Fruit fly (Drosophila melanogaster) whole organism, embryonic: ENCODE measurements around the gene PEK.

Source experiments
- B-H1 ChIP-seq: fragments of 200-800 bp; sonication (Bioruptor generic); IDR thresholded peaks from 3 replicates; pipeline ENCODE4 v1.3.6; 2022; ENCODE audit warnings: missing biosample characterization, missing genetic modification characterization
- CG11247 ChIP-seq: fragments of 200-800 bp; sonication (Bioruptor generic); IDR thresholded peaks from 2 replicates; pipeline ENCODE4 v1.3.6; 2022; ENCODE audit warnings: missing biosample characterization, missing genetic modification characterization
- CG15696 ChIP-seq: fragments of 200-800 bp; sonication (Bioruptor generic); optimal IDR thresholded peaks from 2 replicates; lab custom pipeline; 2019; ENCODE audit warnings: missing biosample characterization, mild to moderate bottlenecking, missing genetic modification characterization, moderate library complexity
- CG17328 ChIP-seq: fragments of 200-800 bp; sonication (Bioruptor generic); IDR thresholded peaks from 2 replicates; pipeline ENCODE4 v1.3.6; 2022; ENCODE audit warnings: missing biosample characterization, missing genetic modification characterization
- CG17829 ChIP-seq: fragments of 200-800 bp; optimal IDR thresholded peaks from 2 replicates; lab custom pipeline; 2019; ENCODE audit warnings: missing biosample characterization, mild to moderate bottlenecking, missing genetic modification characterization, moderate library complexity
- CG3281 ChIP-seq: fragments of 200-800 bp; sonication (Bioruptor generic); optimal IDR thresholded peaks from 3 replicates; lab custom pipeline; 2017; ENCODE audit warnings: missing biosample characterization, mild to moderate bottlenecking, missing genetic modification characterization
- CG4404 ChIP-seq: fragments of 200-800 bp; sonication (Bioruptor generic); IDR thresholded peaks from 2 replicates; pipeline ENCODE4 v1.3.6; 2022; ENCODE audit warnings: missing biosample characterization, missing genetic modification characterization
- CG7372 ChIP-seq: fragments of 200-800 bp; sonication (Bioruptor generic); IDR thresholded peaks from 2 replicates; pipeline ENCODE4 v1.3.6; 2022; ENCODE audit warnings: missing biosample characterization, missing genetic modification characterization
- CG7786 ChIP-seq: fragments of 200-800 bp; sonication (Bioruptor generic); optimal IDR thresholded peaks from 2 replicates; lab custom pipeline; 2016; ENCODE audit warnings: missing biosample characterization, missing genetic modification characterization
- CG7987 ChIP-seq: fragments of 200-800 bp; sonication (Bioruptor generic); optimal IDR thresholded peaks from 2 replicates; lab custom pipeline; 2018; ENCODE audit warnings: missing biosample characterization, mild to moderate bottlenecking, missing genetic modification characterization, moderate library complexity
- Chrac-16 ChIP-seq: fragments of 200-800 bp; sonication (Bioruptor generic); optimal IDR thresholded peaks from 3 replicates; lab custom pipeline; 2016; ENCODE audit warnings: missing biosample characterization, missing genetic modification characterization
- CoRest ChIP-seq: fragments of 200-800 bp; sonication (Bioruptor generic); optimal IDR thresholded peaks from 3 replicates; lab custom pipeline; 2018; ENCODE audit warnings: missing biosample characterization, mild to moderate bottlenecking, missing genetic modification characterization, moderate library complexity
- D19B ChIP-seq: fragments of 200-800 bp; sonication (Bioruptor generic); optimal IDR thresholded peaks from 2 replicates; lab custom pipeline; 2017; ENCODE audit warnings: missing biosample characterization, mild to moderate bottlenecking, missing genetic modification characterization
- Drgx ChIP-seq: fragments of 200-800 bp; sonication (Bioruptor generic); IDR thresholded peaks from 2 replicates; pipeline ENCODE4 v1.3.6; 2022; ENCODE audit warnings: missing biosample characterization, missing genetic modification characterization
- E2f1 ChIP-seq: fragments of 200-800 bp; sonication (Bioruptor generic); IDR thresholded peaks from 2 replicates; pipeline ENCODE4 v1.3.6; 2022; ENCODE audit warnings: missing biosample characterization, missing genetic modification characterization
- Ets65A ChIP-seq: fragments of 200-800 bp; sonication (Bioruptor generic); peaks from one replicate; lab custom pipeline; 2016; ENCODE audit warnings: missing biosample characterization, missing genetic modification characterization
- Hr51 ChIP-seq, 2 experiments: fragments of 200-800 bp; sonication (Bioruptor generic); optimal IDR thresholded peaks; 2 replicates in 1 of 2; 3 replicates in 1 of 2; lab custom pipeline; 2016 to 2018; ENCODE audit warnings: missing biosample characterization in 2 of 2, missing genetic modification characterization in 2 of 2, mild to moderate bottlenecking in 1 of 2, moderate library complexity in 1 of 2
- Hr78 ChIP-seq, 2 experiments: fragments of 200-800 bp in 1 of 2; fragments of >200 bp in 1 of 2; sonication (Bioruptor generic) in 1 of 2; optimal IDR thresholded peaks; 2 replicates each; lab custom pipeline; 2017 to 2019; ENCODE audit warnings: missing biosample characterization in 2 of 2, missing genetic modification characterization in 2 of 2, mild to moderate bottlenecking in 1 of 2, moderate library complexity in 1 of 2
- MBD-R2 ChIP-seq: fragments of 200-800 bp; sonication (Bioruptor generic); IDR thresholded peaks from 2 replicates; pipeline ENCODE4 v1.3.6; 2022; ENCODE audit warnings: missing biosample characterization, missing genetic modification characterization
- MESR4 ChIP-seq: fragments of 200-800 bp; sonication (Bioruptor generic); optimal IDR thresholded peaks from 2 replicates; lab custom pipeline; 2018; ENCODE audit warnings: missing biosample characterization, mild to moderate bottlenecking, missing genetic modification characterization, moderate library complexity
- NFAT ChIP-seq: fragments of 200-800 bp; sonication (Bioruptor generic); IDR thresholded peaks from 2 replicates; pipeline ENCODE4 v1.3.6; 2022; ENCODE audit warnings: missing biosample characterization, missing genetic modification characterization
- Oaz ChIP-seq: fragments of 200-800 bp; sonication (Bioruptor generic); IDR thresholded peaks from 2 replicates; pipeline ENCODE4 v1.3.6; 2022; ENCODE audit warnings: missing biosample characterization, missing genetic modification characterization
- Sry-β ChIP-seq: fragments of 200-800 bp; sonication (Bioruptor generic); optimal IDR thresholded peaks from 2 replicates; lab custom pipeline; 2018; ENCODE audit warnings: missing biosample characterization, mild to moderate bottlenecking, missing genetic modification characterization, moderate library complexity
- Xbp1 ChIP-seq: fragments of 200-800 bp; sonication (Bioruptor generic); optimal IDR thresholded peaks from 3 replicates; lab custom pipeline; 2016; ENCODE audit warnings: missing biosample characterization, mild to moderate bottlenecking, missing genetic modification characterization
- cg ChIP-seq: fragments of 200-800 bp; sonication (Bioruptor generic); optimal IDR thresholded peaks from 3 replicates; lab custom pipeline; 2019; ENCODE audit warnings: missing biosample characterization, mild to moderate bottlenecking, missing genetic modification characterization, moderate library complexity
- cwo ChIP-seq: fragments of 200-800 bp; sonication (Bioruptor generic); optimal IDR thresholded peaks from 3 replicates; lab custom pipeline; 2017; ENCODE audit warnings: missing biosample characterization, missing genetic modification characterization, mild to moderate bottlenecking, moderate library complexity, missing genetic modification reagents
- dimm ChIP-seq: fragments of 200-800 bp; sonication (Bioruptor generic); IDR thresholded peaks from 2 replicates; pipeline ENCODE4 v1.3.6; 2022; ENCODE audit warnings: missing biosample characterization, missing genetic modification characterization
- dm ChIP-seq: fragments of 200-800 bp; sonication (Bioruptor generic); optimal IDR thresholded peaks from 3 replicates; lab custom pipeline; 2016; ENCODE audit warnings: missing biosample characterization, missing genetic modification characterization
- dpn ChIP-seq, 2 experiments: fragments of 200-800 bp; sonication (Bioruptor generic); optimal IDR thresholded peaks; 3 replicates each; lab custom pipeline; 2016; ENCODE audit warnings: missing biosample characterization in 2 of 2, missing genetic modification characterization in 2 of 2
- emc ChIP-seq: fragments of 200-800 bp; sonication (Bioruptor generic); optimal IDR thresholded peaks from 2 replicates; lab custom pipeline; 2016; ENCODE audit warnings: missing biosample characterization, missing genetic modification characterization
- exex ChIP-seq: fragments of 200-800 bp; sonication (Bioruptor generic); optimal IDR thresholded peaks from 4 replicates; lab custom pipeline; 2018; ENCODE audit warnings: missing biosample characterization, mild to moderate bottlenecking, missing genetic modification characterization, moderate library complexity
- fd102C ChIP-seq: fragments of 200-800 bp; sonication (Bioruptor generic); optimal IDR thresholded peaks from 2 replicates; lab custom pipeline; 2018; ENCODE audit warnings: missing biosample characterization, mild to moderate bottlenecking, missing genetic modification characterization, moderate library complexity
- gce ChIP-seq: fragments of 200-800 bp; sonication (Bioruptor generic); IDR thresholded peaks from 3 replicates; pipeline ENCODE4 v1.3.6; 2022; ENCODE audit warnings: missing biosample characterization, missing genetic modification characterization
- h ChIP-seq: fragments of >200 bp; optimal IDR thresholded peaks from 2 replicates; lab custom pipeline; 2017
- hth ChIP-seq: fragments of >200 bp; optimal IDR thresholded peaks from 2 replicates; lab custom pipeline; 2017; ENCODE audit warnings: inconsistent platforms
- kni ChIP-seq: fragments of 200-800 bp; sonication (Bioruptor generic); optimal IDR thresholded peaks from 3 replicates; lab custom pipeline; 2017; ENCODE audit warnings: mild to moderate bottlenecking, missing biosample characterization, missing genetic modification reagents, missing genetic modification characterization
- lilli ChIP-seq: fragments of 200-800 bp; sonication (Bioruptor generic); optimal IDR thresholded peaks from 3 replicates; lab custom pipeline; 2016; ENCODE audit warnings: missing biosample characterization, missing genetic modification characterization
- lmd ChIP-seq: fragments of 200-800 bp; sonication (Bioruptor generic); IDR thresholded peaks from 2 replicates; pipeline ENCODE4 v1.3.6; 2022; ENCODE audit warnings: missing biosample characterization, missing genetic modification characterization
- lov ChIP-seq, 2 experiments: fragments of 200-800 bp in 1 of 2; fragments of >200 bp in 1 of 2; sonication (Bioruptor generic) in 1 of 2; IDR thresholded peaks in 1 of 2; optimal IDR thresholded peaks in 1 of 2; 2 replicates in 1 of 2; 3 replicates in 1 of 2; pipeline versions ENCODE4 v1.3.6 to Lab custom; 2017 to 2022; ENCODE audit warnings: missing biosample characterization in 1 of 2, missing genetic modification characterization in 1 of 2
- mam ChIP-seq: fragments of 200-800 bp; sonication (Bioruptor generic); optimal IDR thresholded peaks from 3 replicates; lab custom pipeline; 2016; ENCODE audit warnings: missing biosample characterization, missing genetic modification characterization
- nerfin-1 ChIP-seq: fragments of 200-800 bp; sonication (Bioruptor generic); optimal IDR thresholded peaks from 3 replicates; lab custom pipeline; 2019; ENCODE audit warnings: missing biosample characterization, mild to moderate bottlenecking, missing genetic modification characterization, moderate library complexity
- pan ChIP-seq, 4 experiments: fragments of >200 bp in 3 of 4; fragments of 200-800 bp in 1 of 4; sonication (Bioruptor generic) in 1 of 4; optimal IDR thresholded peaks in 3 of 4; IDR thresholded peaks in 1 of 4; 2 replicates each; pipeline versions ENCODE4 v1.3.6 to Lab custom; 2017 to 2022; ENCODE audit warnings: missing biosample characterization in 2 of 4, missing genetic modification characterization in 2 of 4, mixed read lengths in 1 of 4
- pita ChIP-seq: fragments of 200-800 bp; sonication (Bioruptor generic); optimal IDR thresholded peaks from 2 replicates; lab custom pipeline; 2017; ENCODE audit warnings: missing biosample characterization, mild to moderate bottlenecking, missing genetic modification characterization
- prd ChIP-seq, 3 experiments: fragments of >200 bp in 2 of 3; fragments of 200-800 bp in 1 of 3; sonication (Bioruptor generic) in 1 of 3; optimal IDR thresholded peaks in 2 of 3; IDR thresholded peaks in 1 of 3; 2 replicates in 2 of 3; 3 replicates in 1 of 3; pipeline versions ENCODE4 v1.3.6 to Lab custom; 2017 to 2022; ENCODE audit warnings: missing biosample characterization in 1 of 3, missing genetic modification characterization in 1 of 3
- slp2 ChIP-seq: fragments of 200-800 bp; sonication (Bioruptor generic); optimal IDR thresholded peaks from 2 replicates; lab custom pipeline; 2016; ENCODE audit warnings: missing biosample characterization, missing genetic modification characterization
- tgo ChIP-seq: fragments of 200-800 bp; sonication (Bioruptor generic); IDR thresholded peaks from 3 replicates; pipeline ENCODE4 v1.3.6; 2022; ENCODE audit warnings: missing biosample characterization, missing genetic modification characterization
- ttk ChIP-seq: fragments of 200-800 bp; sonication (Bioruptor generic); IDR thresholded peaks from 2 replicates; pipeline ENCODE4 v2.1.2; 2022; ENCODE audit warnings: missing biosample characterization, missing genetic modification characterization
- vfl ChIP-seq: fragments of 200-800 bp; sonication (Bioruptor generic); optimal IDR thresholded peaks from 2 replicates; lab custom pipeline; 2016; ENCODE audit warnings: missing biosample characterization, missing genetic modification characterization
- zfh1 ChIP-seq: fragments of 200-800 bp; sonication (Bioruptor generic); IDR thresholded peaks from 3 replicates; pipeline ENCODE4 v1.3.6; 2022; ENCODE audit warnings: missing biosample characterization, missing genetic modification characterization

Gene PEK

DNA sequence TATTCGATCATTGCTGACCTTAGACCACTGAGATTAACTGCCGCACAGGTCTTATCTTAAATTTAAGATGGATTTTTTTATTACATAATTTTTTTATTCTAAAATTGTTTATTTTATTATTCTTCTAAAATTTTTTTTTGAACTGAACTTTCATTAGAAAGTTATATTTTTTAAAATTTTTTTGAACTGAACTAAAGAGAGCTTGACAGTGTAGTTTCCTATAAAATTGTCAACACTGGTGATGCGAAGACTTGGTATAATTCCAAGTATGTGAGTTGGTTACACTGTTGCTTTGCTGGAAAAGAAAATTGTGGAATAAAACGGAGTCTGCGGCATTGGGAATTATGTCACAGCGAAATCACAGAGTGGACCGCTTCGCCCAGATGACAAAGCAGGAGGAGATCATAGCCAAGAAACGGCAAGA, 20.8 kb upstream of the PEK start, which contains the start of gene CG31550 (continued):
- no peak for TF ChIP-seq exex (tag; lab: Kevin White, UChicago)
- TF ChIP-seq MBD-R2, result peak; percentile 78
- TF ChIP-seq CG7987 (GFP tag; lab: Kevin White, UChicago), result peak; percentile 25
- peak; percentile 70 for TF ChIP-seq CG11247 (GFP tag; lab: Robert Waterston, UW)
- TF ChIP-seq Xbp1 (GFP tag; lab: Kevin White, UChicago), result peak; percentile 82
- no peak for TF ChIP-seq cg (GFP tag; lab: Kevin White, UChicago)
- TF ChIP-seq CG17328 (GFP tag; lab: Robert Waterston, UW), result peak; percentile 67; the same call in 1 of the 2 replicates
- peak; percentile 65 for TF ChIP-seq CG4404
- peak; percentile 82 for TF ChIP-seq NFAT (GFP tag; lab: Robert Waterston, UW)
- peak; percentile 53 to 72 for TF ChIP-seq Hr51 (GFP tag; optimal IDR thresholded peaks at IDR 0.05; lab: Kevin White, UChicago)
- TF ChIP-seq pan (optimal IDR thresholded peaks at IDR 0.05; lab: Kevin White, UChicago), result no peak
- peak in 1 of 2 experiments; percentile 77 for TF ChIP-seq pan (GFP tag; optimal IDR thresholded peaks at IDR 0.05 in 1 of 2, IDR thresholded peaks at IDR 0.05 in 1 of 2)
- TF ChIP-seq mam, result peak; percentile 69
- peak; percentile 35; the same call in 1 of the 2 replicates for TF ChIP-seq Oaz (GFP tag; lab: Robert Waterston, UW)
- peak; percentile 60 for TF ChIP-seq nerfin-1 (tag; lab: Kevin White, UChicago)
- TF ChIP-seq CoRest, result peak; percentile 84
- TF ChIP-seq Chrac-16 (GFP tag; lab: Kevin White, UChicago), result peak; percentile 76
- TF ChIP-seq zfh1, result peak; percentile 79
- peak; percentile 47 for TF ChIP-seq Drgx (GFP tag; lab: Robert Waterston, UW)
- peak; percentile 45 for TF ChIP-seq D19B (GFP tag; lab: Kevin White, UChicago)
- TF ChIP-seq cwo (GFP tag; lab: Kevin White, UChicago), result peak; percentile 23
- no peak for TF ChIP-seq h (lab: Kevin White, UChicago)
- TF ChIP-seq CG3281 (GFP tag; lab: Kevin White, UChicago), result peak; percentile 52
- TF ChIP-seq pita (GFP tag; lab: Kevin White, UChicago), result no peak
- TF ChIP-seq lilli (GFP tag; lab: Kevin White, UChicago), result peak; percentile 72
- peak; percentile 20 for TF ChIP-seq slp2 (GFP tag; lab: Kevin White, UChicago)
- peak; percentile 60 for TF ChIP-seq B-H1 (GFP tag; lab: Robert Waterston, UW)
- no peak for TF ChIP-seq Hr78 (GFP tag; optimal IDR thresholded peaks at IDR 0.05; lab: Kevin White, UChicago)
- TF ChIP-seq gce (GFP tag; lab: Robert Waterston, UW), result 0 out of 3 replicates have a peak, but pooled peaks have one; percentile 44
- TF ChIP-seq lmd (GFP tag; lab: Robert Waterston, UW), result peak; percentile 83
- TF ChIP-seq CG7786 (GFP tag; lab: Kevin White, UChicago), result peak; percentile 62
- peak; percentile 11 for TF ChIP-seq vfl (GFP tag; lab: Kevin White, UChicago)
- TF ChIP-seq emc, result peak; percentile 1
- peak; percentile 85 for TF ChIP-seq tgo (GFP tag; lab: Robert Waterston, UW)
- peak; percentile 34 for TF ChIP-seq dm
- TF ChIP-seq CG7372 (GFP tag; lab: Robert Waterston, UW), result 0 out of 2 replicates have a peak, but pooled peaks have one; percentile 55
- TF ChIP-seq prd (optimal IDR thresholded peaks at IDR 0.05; lab: Kevin White, UChicago), result no peak
- peak; percentile 83; the same call in 2 of the 3 replicates for TF ChIP-seq prd (GFP tag; IDR thresholded peaks at IDR 0.05; lab: Robert Waterston, UW)
- TF ChIP-seq Ets65A, result peak; percentile 91
- peak; percentile 63 for TF ChIP-seq CG15696 (tag; lab: Kevin White, UChicago)
- TF ChIP-seq dpn (GFP tag; optimal IDR thresholded peaks at IDR 0.05; lab: Kevin White, UChicago), result peak; percentile 44 to 77
- TF ChIP-seq lov (optimal IDR thresholded peaks at IDR 0.05; lab: Kevin White, UChicago), result no peak
- 0 out of 3 replicates have a peak, but pooled peaks have one; percentile 20 for TF ChIP-seq lov (GFP tag; IDR thresholded peaks at IDR 0.05; lab: Robert Waterston, UW)
- peak; percentile 42 for TF ChIP-seq Sry-β (GFP tag; lab: Kevin White, UChicago)
- TF ChIP-seq kni, result no peak
- TF ChIP-seq ttk (GFP tag; lab: Robert Waterston, UW), result peak; percentile 60
- peak; percentile 94 for TF ChIP-seq MESR4 (GFP tag; lab: Kevin White, UChicago)
- TF ChIP-seq fd102C (GFP tag; lab: Kevin White, UChicago), result peak; percentile 3
- TF ChIP-seq CG17829 (tag; lab: Kevin White, UChicago), result peak; percentile 81
- peak; percentile 62; the same call in 1 of the 2 replicates for TF ChIP-seq E2f1 (GFP tag; lab: Robert Waterston, UW)
- TF ChIP-seq hth, result no peak
- TF ChIP-seq dimm (GFP tag; lab: Robert Waterston, UW), result no peak
